Worm (Caenorhabditis elegans) whole organism, mixed stage, embryonic: ENCODE data around the gene fbxa-35.
"Not testable (repeated sequence)": the region's sequence is repeated elsewhere in the genome, so short reads cannot be mapped to it uniquely, and the experiment has no call there.

ENCODE experiments used
- M03D4.4 ChIP-seq: sonication (generic microtip); optimal IDR thresholded peaks from 2 replicates; lab custom pipeline; 2017; ENCODE audit warnings: mild to moderate bottlenecking, missing genetic modification characterization, missing compliant biosample characterization
- bed-3 ChIP-seq: fragments of 200-800 bp; sonication (Bioruptor generic); optimal IDR thresholded peaks from 3 replicates; lab custom pipeline; 2018; ENCODE audit warnings: mild to moderate bottlenecking, missing genetic modification characterization, moderate library complexity, missing compliant biosample characterization
- blmp-1 ChIP-seq: fragments of 150-350 bp; optimal IDR thresholded peaks from 2 replicates; lab custom pipeline; 2014; ENCODE audit warnings: missing biosample characterization, missing genetic modification characterization
- ceh-39 ChIP-seq: fragments of 150-350 bp; optimal IDR thresholded peaks from 2 replicates; lab custom pipeline; 2014; ENCODE audit warnings: missing biosample characterization, missing genetic modification characterization
- ceh-43 ChIP-seq: fragments of 200-800 bp; sonication (Bioruptor generic); optimal IDR thresholded peaks from 2 replicates; lab custom pipeline; 2018; ENCODE audit warnings: mild to moderate bottlenecking, missing genetic modification characterization, moderate library complexity, missing compliant biosample characterization
- ceh-83 ChIP-seq: fragments of 200-800 bp; sonication (Bioruptor generic); optimal IDR thresholded peaks from 2 replicates; lab custom pipeline; 2018; ENCODE audit warnings: mild to moderate bottlenecking, missing genetic modification characterization, missing compliant biosample characterization
- cnd-1 ChIP-seq: fragments of 200-800 bp; sonication (Bioruptor generic); optimal IDR thresholded peaks from 2 replicates; lab custom pipeline; 2018; ENCODE audit warnings: mild to moderate bottlenecking, missing genetic modification characterization, missing compliant biosample characterization
- drap-1 ChIP-seq: fragments of 200-800 bp; sonication (Bioruptor generic); optimal IDR thresholded peaks from 3 replicates; lab custom pipeline; 2018; ENCODE audit warnings: mild to moderate bottlenecking, missing genetic modification characterization, missing compliant biosample characterization
- elt-1 ChIP-seq: sonication (generic microtip); optimal IDR thresholded peaks from 2 replicates; lab custom pipeline; 2017; ENCODE audit warnings: missing genetic modification characterization, mild to moderate bottlenecking, missing compliant biosample characterization, antibody characterized with exemption, moderate library complexity, borderline replicate concordance; ENCODE audit not compliant: insufficient read depth
- elt-3 ChIP-seq: fragments of 150-350 bp; optimal IDR thresholded peaks from 2 replicates; lab custom pipeline; 2014; ENCODE audit warnings: missing biosample characterization, missing genetic modification characterization
- flh-1 ChIP-seq: fragments of 200-800 bp; sonication (Bioruptor generic); optimal IDR thresholded peaks from 2 replicates; lab custom pipeline; 2018; ENCODE audit warnings: mild to moderate bottlenecking, missing genetic modification characterization, moderate library complexity, missing compliant biosample characterization
- hlh-1 ChIP-seq: fragments of 150-350 bp; optimal IDR thresholded peaks from 2 replicates; lab custom pipeline; 2014; ENCODE audit warnings: missing biosample characterization, missing genetic modification reagents, missing genetic modification characterization
- lin-13 ChIP-seq: fragments of 150-350 bp; optimal IDR thresholded peaks from 2 replicates; lab custom pipeline; 2014; ENCODE audit warnings: missing biosample characterization, missing genetic modification characterization
- lin-32 ChIP-seq: fragments of 200-800 bp; sonication (Bioruptor generic); optimal IDR thresholded peaks from 2 replicates; lab custom pipeline; 2018; ENCODE audit warnings: mild to moderate bottlenecking, missing genetic modification characterization, missing compliant biosample characterization
- mab-5 ChIP-seq: fragments of 150-350 bp; optimal IDR thresholded peaks from 2 replicates; lab custom pipeline; 2014; ENCODE audit warnings: missing biosample characterization, missing genetic modification characterization
- mep-1 ChIP-seq: fragments of 150-350 bp; optimal IDR thresholded peaks from 2 replicates; lab custom pipeline; 2017; ENCODE audit warnings: missing biosample characterization, missing genetic modification reagents, missing genetic modification characterization, inconsistent platforms
- nhr-12 ChIP-seq: fragments of 150-350 bp; optimal IDR thresholded peaks from 2 replicates; lab custom pipeline; 2014; ENCODE audit warnings: missing biosample characterization, missing genetic modification characterization
- nhr-2 ChIP-seq: fragments of 150-350 bp; optimal IDR thresholded peaks from 2 replicates; lab custom pipeline; 2014; ENCODE audit warnings: missing biosample characterization, missing genetic modification characterization
- nhr-237 ChIP-seq: fragments of 150-350 bp; optimal IDR thresholded peaks from 2 replicates; lab custom pipeline; 2014; ENCODE audit warnings: missing biosample characterization, missing genetic modification characterization
- nhr-28 ChIP-seq: fragments of 150-350 bp; optimal IDR thresholded peaks from 2 replicates; lab custom pipeline; 2014; ENCODE audit warnings: missing biosample characterization, missing genetic modification characterization
- nhr-76 ChIP-seq: sonication (generic microtip); optimal IDR thresholded peaks from 2 replicates; lab custom pipeline; 2017; ENCODE audit warnings: missing biosample characterization, missing genetic modification characterization
- pha-4 ChIP-seq: fragments of 150-350 bp; optimal IDR thresholded peaks from 2 replicates; lab custom pipeline; 2018; ENCODE audit warnings: missing biosample characterization, missing genetic modification reagents, missing genetic modification characterization
- snpc-4 ChIP-seq: fragments of 150-350 bp; optimal IDR thresholded peaks from 2 replicates; lab custom pipeline; 2014; ENCODE audit warnings: missing biosample characterization, missing genetic modification characterization
- sptf-1 ChIP-seq: sonication (generic microtip); optimal IDR thresholded peaks from 2 replicates; lab custom pipeline; 2017; ENCODE audit warnings: mild to moderate bottlenecking, missing genetic modification characterization, moderate library complexity, missing compliant biosample characterization
- unc-39 ChIP-seq: fragments of 150-350 bp; optimal IDR thresholded peaks from 2 replicates; lab custom pipeline; 2014; ENCODE audit warnings: missing biosample characterization, missing genetic modification characterization
- unc-62 ChIP-seq: fragments of 150-350 bp; optimal IDR thresholded peaks from 2 replicates; lab custom pipeline; 2014; ENCODE audit warnings: missing biosample characterization, missing genetic modification reagents, missing genetic modification characterization
- zip-8 ChIP-seq: fragments of 150-350 bp; optimal IDR thresholded peaks from 2 replicates; lab custom pipeline; 2014; ENCODE audit warnings: missing biosample characterization, missing genetic modification characterization
- ztf-11 ChIP-seq: fragments of 150-350 bp; optimal IDR thresholded peaks from 2 replicates; lab custom pipeline; 2014; ENCODE audit warnings: missing biosample characterization, missing genetic modification characterization

fbxa-35 gene

ce11 chrIII:1295149-1295716, at the start of gene fbxa-35:
fbxa-35 (plus strand) TSS chrIII:1295666.
- TF ChIP-seq flh-1 = no peak
- no peak for TF ChIP-seq mab-5 (tag; lab: Kevin White, UChicago)
- TF ChIP-seq cnd-1 (tag; lab: Kevin White, UChicago) = no peak
- TF ChIP-seq elt-1 (tag; lab: Kevin White, UChicago) = no peak
- no peak for TF ChIP-seq blmp-1 (tag; lab: Kevin White, UChicago)
- no peak for TF ChIP-seq snpc-4 (tag; lab: Kevin White, UChicago)
- no peak for TF ChIP-seq ceh-43 (GFP tag; lab: Kevin White, UChicago)
- TF ChIP-seq mep-1 (tag; lab: Kevin White, UChicago) = no peak
- no peak for TF ChIP-seq M03D4.4 (tag; lab: Kevin White, UChicago)
- TF ChIP-seq bed-3 (GFP tag; lab: Kevin White, UChicago) = no peak
- no peak for TF ChIP-seq elt-3 (tag; lab: Kevin White, UChicago)

ce11 chrIII:1248335-1248734, 47.1 kb upstream of the fbxa-35 start:
- TF ChIP-seq ztf-11 (tag; lab: Kevin White, UChicago) = no peak
- no peak for TF ChIP-seq lin-13 (tag; lab: Kevin White, UChicago)
- TF ChIP-seq elt-1 (tag; lab: Kevin White, UChicago) = no peak
- no peak for TF ChIP-seq unc-39 (tag; lab: Kevin White, UChicago)
- TF ChIP-seq cnd-1 (tag; lab: Kevin White, UChicago) = no peak
- TF ChIP-seq, all 35 proteins: peak for 0

- TF ChIP-seq ztf-11 (tag; lab: Kevin White, UChicago) (no peak), lin-13 (tag; lab: Kevin White, UChicago) (no peak), snpc-4 (tag; lab: Kevin White, UChicago) (no peak), nhr-12 (tag; lab: Kevin White, UChicago) (no peak), cnd-1 (tag; lab: Kevin White, UChicago) (no peak), ceh-83 (GFP tag; lab: Kevin White, UChicago) (no peak), ceh-39 (tag; lab: Kevin White, UChicago) (no peak), nhr-237 (tag; lab: Kevin White, UChicago) (no peak), zip-8 (tag; lab: Kevin White, UChicago) (no peak), elt-3 (tag; lab: Kevin White, UChicago) (no peak), drap-1 (no peak), unc-62 (GFP tag; lab: Kevin White, UChicago) (no peak), pha-4 (tag; lab: Kevin White, UChicago) (no peak), blmp-1 (tag; lab: Kevin White, UChicago) (no peak), nhr-28 (tag; lab: Kevin White, UChicago) (no peak)
- TF ChIP-seq, all 35 proteins: peak for 0
Measured at ce11 chrIII:1249111-1249583, 46.3 kb upstream of the fbxa-35 start, which contains the start of the genes fbxa-76 and fbxa-77. fbxa-76 (minus strand) TSS chrIII:1249161. fbxa-77 (plus strand) TSS chrIII:1249475.

- TF ChIP-seq elt-1 (tag; lab: Kevin White, UChicago); nhr-2 (tag; lab: Kevin White, UChicago); hlh-1: not testable (repeated sequence)
Measured at ce11 chrIII:1256519-1256918, 38.9 kb upstream of the fbxa-35 start, which contains the start of gene fbxa-208. fbxa-208 (plus strand) TSS chrIII:1256819.

ce11 chrIII:1258358-1258757, 37.1 kb upstream of the fbxa-35 start, which contains the start of gene fbxa-78:
fbxa-78 (minus strand) TSS chrIII:1258458.
- TF ChIP-seq snpc-4 (tag; lab: Kevin White, UChicago); hlh-1; lin-32 (GFP tag; lab: Kevin White, UChicago): not testable (repeated sequence)

- not testable (repeated sequence) for TF ChIP-seq sptf-1 (tag; lab: Kevin White, UChicago); bed-3 (GFP tag; lab: Kevin White, UChicago); nhr-76 (tag; lab: Kevin White, UChicago)
- TF ChIP-seq, all 35 proteins: peak for 0; not testable (repeated sequence) for 35
Measured at ce11 chrIII:1263692-1264091, 31.8 kb upstream of the fbxa-35 start, which contains the start of gene srz-9. srz-9 (plus strand) TSS chrIII:1263992.
